Worm (Caenorhabditis elegans) whole organism, mixed stage, embryonic: Measurements from ENCODE around the gene C07E3.9.
A peak's percentile ranks its signal among the peaks of the same experiment; 100 is the strongest.

Source experiments
- M03D4.4 ChIP-seq: sonication (generic microtip); optimal IDR thresholded peaks from 2 replicates; lab custom pipeline; 2017; ENCODE audit warnings: mild to moderate bottlenecking, missing genetic modification characterization, missing compliant biosample characterization
- ceh-39 ChIP-seq: fragments of 150-350 bp; optimal IDR thresholded peaks from 2 replicates; lab custom pipeline; 2014; ENCODE audit warnings: missing biosample characterization, missing genetic modification characterization
- ceh-43 ChIP-seq: fragments of 200-800 bp; sonication (Bioruptor generic); optimal IDR thresholded peaks from 2 replicates; lab custom pipeline; 2018; ENCODE audit warnings: mild to moderate bottlenecking, missing genetic modification characterization, moderate library complexity, missing compliant biosample characterization
- ceh-83 ChIP-seq: fragments of 200-800 bp; sonication (Bioruptor generic); optimal IDR thresholded peaks from 2 replicates; lab custom pipeline; 2018; ENCODE audit warnings: mild to moderate bottlenecking, missing genetic modification characterization, missing compliant biosample characterization
- ces-1 ChIP-seq: fragments of 150-350 bp; optimal IDR thresholded peaks from 2 replicates; lab custom pipeline; 2014; ENCODE audit warnings: missing biosample characterization, missing genetic modification reagents, missing genetic modification characterization
- cnd-1 ChIP-seq: fragments of 200-800 bp; sonication (Bioruptor generic); optimal IDR thresholded peaks from 2 replicates; lab custom pipeline; 2018; ENCODE audit warnings: mild to moderate bottlenecking, missing genetic modification characterization, missing compliant biosample characterization
- elt-1 ChIP-seq: sonication (generic microtip); optimal IDR thresholded peaks from 2 replicates; lab custom pipeline; 2017; ENCODE audit warnings: missing genetic modification characterization, mild to moderate bottlenecking, missing compliant biosample characterization, antibody characterized with exemption, moderate library complexity, borderline replicate concordance; ENCODE audit not compliant: insufficient read depth
- elt-3 ChIP-seq: fragments of 150-350 bp; optimal IDR thresholded peaks from 2 replicates; lab custom pipeline; 2014; ENCODE audit warnings: missing biosample characterization, missing genetic modification characterization
- flh-1 ChIP-seq: fragments of 200-800 bp; sonication (Bioruptor generic); optimal IDR thresholded peaks from 2 replicates; lab custom pipeline; 2018; ENCODE audit warnings: mild to moderate bottlenecking, missing genetic modification characterization, moderate library complexity, missing compliant biosample characterization
- ham-2 ChIP-seq: fragments of 200-800 bp; sonication (Bioruptor generic); optimal IDR thresholded peaks from 2 replicates; lab custom pipeline; 2018; ENCODE audit warnings: mild to moderate bottlenecking, missing genetic modification characterization, missing compliant biosample characterization
- hlh-1 ChIP-seq: fragments of 150-350 bp; optimal IDR thresholded peaks from 2 replicates; lab custom pipeline; 2014; ENCODE audit warnings: missing biosample characterization, missing genetic modification reagents, missing genetic modification characterization
- lin-13 ChIP-seq: fragments of 150-350 bp; optimal IDR thresholded peaks from 2 replicates; lab custom pipeline; 2014; ENCODE audit warnings: missing biosample characterization, missing genetic modification characterization
- lin-32 ChIP-seq: fragments of 200-800 bp; sonication (Bioruptor generic); optimal IDR thresholded peaks from 2 replicates; lab custom pipeline; 2018; ENCODE audit warnings: mild to moderate bottlenecking, missing genetic modification characterization, missing compliant biosample characterization
- lsy-2 ChIP-seq: fragments of 150-350 bp; optimal IDR thresholded peaks from 2 replicates; lab custom pipeline; 2014; ENCODE audit warnings: missing biosample characterization, missing genetic modification characterization
- mep-1 ChIP-seq: fragments of 150-350 bp; optimal IDR thresholded peaks from 2 replicates; lab custom pipeline; 2017; ENCODE audit warnings: missing biosample characterization, missing genetic modification reagents, missing genetic modification characterization, inconsistent platforms
- mls-2 ChIP-seq: sonication (generic microtip); optimal IDR thresholded peaks from 2 replicates; lab custom pipeline; 2016; ENCODE audit warnings: mild to moderate bottlenecking, missing genetic modification characterization, moderate library complexity, missing compliant biosample characterization
- nhr-12 ChIP-seq: fragments of 150-350 bp; optimal IDR thresholded peaks from 2 replicates; lab custom pipeline; 2014; ENCODE audit warnings: missing biosample characterization, missing genetic modification characterization
- nhr-2 ChIP-seq: fragments of 150-350 bp; optimal IDR thresholded peaks from 2 replicates; lab custom pipeline; 2014; ENCODE audit warnings: missing biosample characterization, missing genetic modification characterization
- nhr-237 ChIP-seq: fragments of 150-350 bp; optimal IDR thresholded peaks from 2 replicates; lab custom pipeline; 2014; ENCODE audit warnings: missing biosample characterization, missing genetic modification characterization
- nhr-28 ChIP-seq: fragments of 150-350 bp; optimal IDR thresholded peaks from 2 replicates; lab custom pipeline; 2014; ENCODE audit warnings: missing biosample characterization, missing genetic modification characterization
- nhr-76 ChIP-seq: sonication (generic microtip); optimal IDR thresholded peaks from 2 replicates; lab custom pipeline; 2017; ENCODE audit warnings: missing biosample characterization, missing genetic modification characterization
- pha-4 ChIP-seq: fragments of 150-350 bp; optimal IDR thresholded peaks from 2 replicates; lab custom pipeline; 2018; ENCODE audit warnings: missing biosample characterization, missing genetic modification reagents, missing genetic modification characterization
- sptf-1 ChIP-seq: sonication (generic microtip); optimal IDR thresholded peaks from 2 replicates; lab custom pipeline; 2017; ENCODE audit warnings: mild to moderate bottlenecking, missing genetic modification characterization, moderate library complexity, missing compliant biosample characterization
- tbx-8 ChIP-seq: fragments of 200-800 bp; sonication (Bioruptor generic); optimal IDR thresholded peaks from 2 replicates; lab custom pipeline; 2018; ENCODE audit warnings: mild to moderate bottlenecking, missing genetic modification characterization, moderate library complexity, missing compliant biosample characterization
- unc-120 ChIP-seq: sonication (generic microtip); optimal IDR thresholded peaks from 2 replicates; lab custom pipeline; 2017; ENCODE audit warnings: missing genetic modification characterization, missing compliant biosample characterization; ENCODE audit not compliant: poor library complexity, severe bottlenecking
- unc-39 ChIP-seq: fragments of 150-350 bp; optimal IDR thresholded peaks from 2 replicates; lab custom pipeline; 2014; ENCODE audit warnings: missing biosample characterization, missing genetic modification characterization
- unc-62 ChIP-seq: fragments of 150-350 bp; optimal IDR thresholded peaks from 2 replicates; lab custom pipeline; 2014; ENCODE audit warnings: missing biosample characterization, missing genetic modification reagents, missing genetic modification characterization
- zip-8 ChIP-seq: fragments of 150-350 bp; optimal IDR thresholded peaks from 2 replicates; lab custom pipeline; 2014; ENCODE audit warnings: missing biosample characterization, missing genetic modification characterization
- ztf-11 ChIP-seq: fragments of 150-350 bp; optimal IDR thresholded peaks from 2 replicates; lab custom pipeline; 2014; ENCODE audit warnings: missing biosample characterization, missing genetic modification characterization

Gene C07E3.9

ce11 chrII:10390250-10390821 lies 39.8 kb downstream of the C07E3.9 start:
- no peak for TF ChIP-seq hlh-1
- no peak for TF ChIP-seq tbx-8 (GFP tag; lab: Kevin White, UChicago)
- no peak for TF ChIP-seq ces-1 (GFP tag; lab: Kevin White, UChicago)
- no peak for TF ChIP-seq ceh-39 (tag; lab: Kevin White, UChicago)
- TF ChIP-seq mep-1 (tag; lab: Kevin White, UChicago) = no peak
- TF ChIP-seq ceh-83 = no peak
- no peak for TF ChIP-seq elt-3 (tag; lab: Kevin White, UChicago)
- TF ChIP-seq unc-39 (tag; lab: Kevin White, UChicago) = no peak
- TF ChIP-seq ztf-11 (tag; lab: Kevin White, UChicago) = no peak
- TF ChIP-seq unc-120 = no peak

ce11 chrII:10390854-10391253 lies 40.3 kb downstream of the C07E3.9 start, which contains the start of the genes T09F3.2 and T09F3.7:
Gene T09F3.2 (plus strand): TSS chrII:10391154.
Gene T09F3.7 (plus strand): TSS chrII:10391168.
- TF ChIP-seq ceh-83 (no peak), lsy-2 (no peak), zip-8 (tag; lab: Kevin White, UChicago) (no peak), nhr-2 (no peak), nhr-76 (no peak), ceh-43 (GFP tag; lab: Kevin White, UChicago) (no peak), ham-2 (no peak), pha-4 (tag; lab: Kevin White, UChicago) (no peak), unc-62 (GFP tag; lab: Kevin White, UChicago) (no peak), ces-1 (GFP tag; lab: Kevin White, UChicago) (no peak), elt-3 (tag; lab: Kevin White, UChicago) (no peak), lin-13 (tag; lab: Kevin White, UChicago) (no peak), cnd-1 (tag; lab: Kevin White, UChicago) (no peak), mls-2 (no peak), unc-120 (no peak), nhr-28 (no peak)

ce11 chrII:10393282-10394179 lies 43.0 kb downstream of the C07E3.9 start, which contains the start of gene gpd-1:
Gene gpd-1 (plus strand): TSS chrII:10394129.
- TF ChIP-seq lsy-2 (no peak), ceh-39 (tag; lab: Kevin White, UChicago) (no peak), ces-1 (GFP tag; lab: Kevin White, UChicago) (no peak), flh-1 (no peak), hlh-1 (no peak), mep-1 (tag; lab: Kevin White, UChicago) (no peak), lin-32 (GFP tag; lab: Kevin White, UChicago) (no peak), M03D4.4 (tag; lab: Kevin White, UChicago) (no peak), tbx-8 (GFP tag; lab: Kevin White, UChicago) (no peak), unc-39 (tag; lab: Kevin White, UChicago) (no peak), ceh-83 (no peak), mls-2 (no peak), sptf-1 (tag; lab: Kevin White, UChicago) (no peak), ztf-11 (tag; lab: Kevin White, UChicago) (no peak), unc-62 (GFP tag; lab: Kevin White, UChicago) (no peak), cnd-1 (tag; lab: Kevin White, UChicago) (no peak), lin-13 (tag; lab: Kevin White, UChicago) (no peak), elt-3 (tag; lab: Kevin White, UChicago) (no peak), unc-120 (no peak), nhr-28 (no peak)
- TF ChIP-seq, all 35 proteins: peak for 0

ce11 chrII:10395303-10395757 lies 44.8 kb downstream of the C07E3.9 start, which contains the start of gene T09F3.4:
Gene T09F3.4 (plus strand): TSS chrII:10395707.
- TF ChIP-seq lsy-2 = peak; percentile 11
- no peak for TF ChIP-seq tbx-8 (GFP tag; lab: Kevin White, UChicago)
- TF ChIP-seq M03D4.4 (tag; lab: Kevin White, UChicago) = no peak
- TF ChIP-seq elt-1 (tag; lab: Kevin White, UChicago) = no peak
- no peak for TF ChIP-seq flh-1
- TF ChIP-seq pha-4 (tag; lab: Kevin White, UChicago) = no peak
- TF ChIP-seq nhr-237 = no peak
- no peak for TF ChIP-seq nhr-2
- no peak for TF ChIP-seq nhr-76
- TF ChIP-seq zip-8 (tag; lab: Kevin White, UChicago) = no peak
- TF ChIP-seq nhr-12 = no peak
- TF ChIP-seq unc-62 (GFP tag; lab: Kevin White, UChicago) = no peak
- TF ChIP-seq sptf-1 (tag; lab: Kevin White, UChicago) = no peak
- no peak for TF ChIP-seq unc-39 (tag; lab: Kevin White, UChicago)
- peak; percentile 45 for TF ChIP-seq unc-120
- peak; percentile 7 for TF ChIP-seq nhr-28
